Fruit fly (Drosophila melanogaster): ENCODE results near the gene Glut4EF.

dm6 chr3R:9985585-9986393 lies 111.3 kb downstream of the Glut4EF start, which contains the start of gene Art4:
- TF ChIP-seq psq (optimal IDR thresholded peaks at IDR 0.05) (no peak), usp (GFP tag; optimal IDR thresholded peaks at IDR 0.05) (no peak)

All from whole organism.